Worm (Caenorhabditis elegans) whole organism, L2 larva: Measurements from ENCODE around the gene F42G4.7.
A peak's percentile ranks its signal among the peaks of the same experiment; 100 is the strongest.
"Not testable (repeated sequence)": the region's sequence is repeated elsewhere in the genome, so short reads cannot be mapped to it uniquely, and the experiment has no call there.

Experiments used
- C34F6.9 ChIP-seq: fragments of 150-350 bp; optimal IDR thresholded peaks from 2 replicates; lab custom pipeline; 2014; ENCODE audit warnings: missing biosample characterization, missing genetic modification characterization
- F13H6.1 ChIP-seq: sonication (generic microtip); optimal IDR thresholded peaks from 2 replicates; lab custom pipeline; 2016; ENCODE audit warnings: missing genetic modification characterization, missing compliant biosample characterization
- R02D3.7 ChIP-seq: fragments of 150-350 bp; optimal IDR thresholded peaks from 2 replicates; lab custom pipeline; 2014; ENCODE audit warnings: missing biosample characterization, missing genetic modification characterization
- Y55F3AM.14 ChIP-seq: fragments of 200-800 bp; sonication (Bioruptor generic); optimal IDR thresholded peaks from 2 replicates; lab custom pipeline; 2018; ENCODE audit warnings: mild to moderate bottlenecking, missing genetic modification characterization, missing compliant biosample characterization
- ZK546.5 ChIP-seq: sonication (generic microtip); optimal IDR thresholded peaks from 2 replicates; lab custom pipeline; 2017; ENCODE audit warnings: missing biosample characterization, missing genetic modification characterization
- alr-1 ChIP-seq: fragments of 150-350 bp; optimal IDR thresholded peaks from 2 replicates; lab custom pipeline; 2014; ENCODE audit warnings: missing biosample characterization, missing genetic modification characterization
- blmp-1 ChIP-seq: sonication (generic microtip); optimal IDR thresholded peaks from 2 replicates; lab custom pipeline; 2017; ENCODE audit warnings: missing genetic modification characterization, mild to moderate bottlenecking, missing compliant biosample characterization, antibody characterized with exemption, moderate library complexity; ENCODE audit not compliant: insufficient read depth
- ceh-16 ChIP-seq: fragments of 150-350 bp; optimal IDR thresholded peaks from 2 replicates; lab custom pipeline; 2014; ENCODE audit warnings: missing biosample characterization, missing genetic modification characterization
- ceh-82 ChIP-seq: fragments of 150-350 bp; optimal IDR thresholded peaks from 2 replicates; lab custom pipeline; 2014; ENCODE audit warnings: missing biosample characterization, missing genetic modification characterization
- crh-2 ChIP-seq: sonication (generic microtip); optimal IDR thresholded peaks from 2 replicates; lab custom pipeline; 2017; ENCODE audit warnings: missing biosample characterization, missing genetic modification characterization
- dmd-4 ChIP-seq: sonication (generic microtip); optimal IDR thresholded peaks from 2 replicates; lab custom pipeline; 2017; ENCODE audit warnings: missing biosample characterization, missing genetic modification characterization
- egl-27 ChIP-seq: sonication (generic microtip); optimal IDR thresholded peaks from 3 replicates; lab custom pipeline; 2017; ENCODE audit warnings: missing biosample characterization, missing genetic modification reagents, missing genetic modification characterization
- elt-3 ChIP-seq: sonication (generic microtip); optimal IDR thresholded peaks from 2 replicates; lab custom pipeline; 2017; ENCODE audit warnings: missing biosample characterization, missing genetic modification characterization
- fos-1 ChIP-seq: fragments of 150-350 bp; optimal IDR thresholded peaks from 2 replicates; lab custom pipeline; 2014; ENCODE audit warnings: missing biosample characterization, missing genetic modification characterization
- lin-13 ChIP-seq: fragments of 150-350 bp; optimal IDR thresholded peaks from 2 replicates; lab custom pipeline; 2014; ENCODE audit warnings: missing biosample characterization, missing genetic modification reagents, missing genetic modification characterization
- lin-39 ChIP-seq: fragments of 150-350 bp; optimal IDR thresholded peaks from 2 replicates; lab custom pipeline; 2014; ENCODE audit warnings: missing biosample characterization, missing genetic modification reagents, missing genetic modification characterization
- lsy-2 ChIP-seq, 2 experiments: fragments of 150-350 bp in 1 of 2; sonication (generic microtip) in 1 of 2; optimal IDR thresholded peaks; 2 replicates each; lab custom pipeline; 2014 to 2017; ENCODE audit warnings: missing biosample characterization in 2 of 2, missing genetic modification characterization in 2 of 2
- mbf-1 ChIP-seq: sonication (generic microtip); optimal IDR thresholded peaks from 2 replicates; lab custom pipeline; 2017; ENCODE audit warnings: missing biosample characterization, missing genetic modification characterization
- mdl-1 ChIP-seq, 2 experiments: fragments of 150-350 bp in 1 of 2; sonication (generic microtip) in 1 of 2; optimal IDR thresholded peaks; 2 replicates each; lab custom pipeline; 2017; ENCODE audit warnings: missing biosample characterization in 2 of 2, missing genetic modification characterization in 2 of 2
- nhr-10 ChIP-seq: sonication (generic microtip); optimal IDR thresholded peaks from 2 replicates; lab custom pipeline; 2017; ENCODE audit warnings: missing biosample characterization, missing genetic modification characterization
- nhr-11 ChIP-seq: fragments of 150-350 bp; optimal IDR thresholded peaks from 2 replicates; lab custom pipeline; 2014; ENCODE audit warnings: missing biosample characterization, missing genetic modification characterization
- nhr-12 ChIP-seq: fragments of 150-350 bp; optimal IDR thresholded peaks from 2 replicates; lab custom pipeline; 2014; ENCODE audit warnings: missing biosample characterization, missing genetic modification characterization
- nhr-129 ChIP-seq: fragments of 150-350 bp; optimal IDR thresholded peaks from 2 replicates; lab custom pipeline; 2014; ENCODE audit warnings: missing biosample characterization, missing genetic modification characterization
- nhr-21 ChIP-seq: fragments of 150-350 bp; optimal IDR thresholded peaks from 2 replicates; lab custom pipeline; 2014; ENCODE audit warnings: missing biosample characterization, missing genetic modification characterization
- nhr-23 ChIP-seq: fragments of 150-350 bp; optimal IDR thresholded peaks from 2 replicates; lab custom pipeline; 2014; ENCODE audit warnings: missing biosample characterization, missing genetic modification reagents, missing genetic modification characterization
- nhr-237 ChIP-seq: fragments of 150-350 bp; optimal IDR thresholded peaks from 2 replicates; lab custom pipeline; 2014; ENCODE audit warnings: missing biosample characterization, missing genetic modification characterization
- nhr-25 ChIP-seq: fragments of 150-350 bp; sonication (generic microtip); optimal IDR thresholded peaks from 3 replicates; lab custom pipeline; 2014; ENCODE audit warnings: missing biosample characterization, missing genetic modification characterization
- nhr-6 ChIP-seq: fragments of 150-350 bp; optimal IDR thresholded peaks from 2 replicates; lab custom pipeline; 2014; ENCODE audit warnings: missing biosample characterization, missing genetic modification characterization
- nhr-77 ChIP-seq: fragments of 150-350 bp; optimal IDR thresholded peaks from 2 replicates; lab custom pipeline; 2014; ENCODE audit warnings: missing biosample characterization, missing genetic modification characterization
- peb-1 ChIP-seq: fragments of 150-350 bp; optimal IDR thresholded peaks from 2 replicates; lab custom pipeline; 2014; ENCODE audit warnings: missing biosample characterization, missing genetic modification characterization
- sem-4 ChIP-seq: fragments of 150-350 bp; optimal IDR thresholded peaks from 2 replicates; lab custom pipeline; 2014; ENCODE audit warnings: missing biosample characterization, missing genetic modification reagents, missing genetic modification characterization
- skn-1 ChIP-seq: sonication (generic microtip); optimal IDR thresholded peaks from 2 replicates; lab custom pipeline; 2017; ENCODE audit warnings: missing biosample characterization, missing genetic modification characterization
- sma-9 ChIP-seq, 2 experiments: fragments of 150-350 bp in 1 of 2; sonication (generic microtip) in 1 of 2; optimal IDR thresholded peaks; 2 replicates each; lab custom pipeline; 2014 to 2016; ENCODE audit warnings: missing genetic modification characterization in 2 of 2, mild to moderate bottlenecking in 1 of 2, missing biosample characterization in 1 of 2, missing compliant biosample characterization in 1 of 2, missing genetic modification reagents in 1 of 2, moderate library complexity in 1 of 2
- snpc-4 ChIP-seq: fragments of 150-350 bp; optimal IDR thresholded peaks from 2 replicates; lab custom pipeline; 2014; ENCODE audit warnings: missing biosample characterization, missing genetic modification characterization
- unc-55 ChIP-seq: fragments of 150-350 bp; sonication (generic microtip); optimal IDR thresholded peaks from 3 replicates; lab custom pipeline; 2014; ENCODE audit warnings: missing biosample characterization, missing genetic modification reagents, missing genetic modification characterization
- unc-62 ChIP-seq: fragments of 150-350 bp; optimal IDR thresholded peaks from 2 replicates; lab custom pipeline; 2014; ENCODE audit warnings: missing biosample characterization, missing genetic modification reagents, missing genetic modification characterization
- zag-1 ChIP-seq: fragments of 150-350 bp; optimal IDR thresholded peaks from 2 replicates; lab custom pipeline; 2014; ENCODE audit warnings: missing biosample characterization, missing genetic modification characterization
- ztf-1 ChIP-seq: fragments of 200-800 bp; sonication (Bioruptor generic); conservative IDR thresholded peaks from 2 replicates; pipeline ENCODE4 v1.3.6; 2022; ENCODE audit warnings: missing genetic modification characterization, missing compliant biosample characterization
- ztf-4 ChIP-seq: fragments of 150-350 bp; optimal IDR thresholded peaks from 2 replicates; lab custom pipeline; 2014; ENCODE audit warnings: missing biosample characterization, missing genetic modification characterization

F42G4.7 gene

DNA sequence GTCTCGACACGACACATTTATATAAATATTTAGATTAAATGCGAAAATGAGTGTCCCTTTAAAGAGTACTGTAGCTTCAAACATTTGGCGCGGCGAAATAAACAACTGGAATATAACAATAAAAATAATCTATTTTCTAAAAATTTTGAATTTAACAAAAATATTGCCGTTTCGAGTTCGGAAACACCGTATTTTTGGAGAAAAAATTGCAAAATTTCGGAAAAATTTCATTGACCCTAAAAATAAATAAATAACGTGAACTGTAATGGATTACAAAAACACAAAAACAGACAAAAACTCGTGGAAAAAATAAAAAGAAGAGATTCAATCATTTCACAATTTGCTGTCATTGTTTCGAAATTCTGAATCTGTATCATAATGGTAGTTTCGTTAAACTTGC, 519 bp upstream of the F42G4.7 start, which contains the start of gene F42G4.2:
Gene F42G4.2 (plus strand): TSS at position 301 of the 400 bp plus-strand sequence.
- not testable (repeated sequence) for TF ChIP-seq ZK546.5 (tag; lab: Kevin White, UChicago); F13H6.1 (tag; lab: Kevin White, UChicago); nhr-25

- TF ChIP-seq ZK546.5, nhr-12, lin-39 (tag; lab: Kevin White, UChicago): not testable (repeated sequence)
These were observed 3.5 kb downstream of the F42G4.7 start, which contains the start of gene puf-6 for ce11 chrII:13043433-13044054. Gene puf-6, minus strand, starts transcription at chrII:13043445.

ce11 chrII:13036717-13037116, 10.4 kb downstream of the F42G4.7 start, which contains the start of gene F18A11.3:
Gene F18A11.3, minus strand, starts transcription at chrII:13036841.
- no peak for TF ChIP-seq nhr-23
- TF ChIP-seq nhr-129 (tag; lab: Kevin White, UChicago), result peak; percentile 31
- peak; percentile 6 for TF ChIP-seq unc-55 (GFP tag; lab: Kevin White, UChicago)
- TF ChIP-seq lsy-2 (tag; optimal IDR thresholded peaks at IDR 0.05; lab: Kevin White, UChicago), result peak in 1 of 2 experiments; percentile 28
- no peak for TF ChIP-seq nhr-6 (tag; lab: Kevin White, UChicago)
- no peak for TF ChIP-seq nhr-12 (tag; lab: Kevin White, UChicago)
- TF ChIP-seq C34F6.9 (tag; lab: Kevin White, UChicago), result peak; percentile 57
- no peak for TF ChIP-seq ceh-16 (tag; lab: Kevin White, UChicago)
- peak; percentile 45 for TF ChIP-seq crh-2 (tag; lab: Kevin White, UChicago)

ce11 chrII:13031649-13032191, 15.4 kb downstream of the F42G4.7 start, which contains the start of gene F18A11.2:
Gene F18A11.2, plus strand, starts transcription at chrII:13031699.
- TF ChIP-seq egl-27, nhr-6, C34F6.9 (tag; lab: Kevin White, UChicago): not testable (repeated sequence)

DNA sequence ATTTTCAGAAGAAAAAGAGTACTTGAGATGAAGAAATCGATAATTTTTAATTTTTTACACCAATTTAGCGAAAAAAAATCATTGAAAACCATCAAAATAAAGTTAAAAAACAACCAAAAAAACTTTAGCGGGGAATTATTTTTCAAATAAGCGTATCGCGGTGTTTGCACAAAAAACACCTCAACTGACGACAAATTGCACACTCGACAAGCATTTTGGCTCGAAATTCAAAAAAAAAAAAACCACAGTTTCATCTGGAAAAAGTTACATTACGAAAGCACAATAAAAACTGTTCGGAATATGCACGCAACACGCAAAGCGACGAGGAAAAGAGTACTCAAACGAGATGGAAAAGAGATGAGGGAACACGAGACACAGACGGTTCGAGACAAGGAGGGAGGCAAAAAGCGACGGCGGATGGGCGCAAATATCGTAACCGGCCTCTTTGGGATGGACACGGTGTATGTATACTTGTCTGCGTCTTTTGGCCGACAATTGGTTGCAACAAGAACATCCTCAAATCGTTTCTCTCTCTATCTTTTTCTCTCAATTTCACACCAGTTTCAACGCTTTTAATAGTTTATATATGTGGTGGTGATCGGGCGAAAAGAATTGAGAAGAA, 16.4 kb downstream of the F42G4.7 start:
- TF ChIP-seq sma-9 (GFP tag; optimal IDR thresholded peaks at IDR 0.05; lab: Kevin White, UChicago), result peak; percentile 53
- TF ChIP-seq sma-9 (tag; optimal IDR thresholded peaks at IDR 0.05; lab: Kevin White, UChicago), result no peak
- TF ChIP-seq lin-39 (tag; lab: Kevin White, UChicago), result no peak
- TF ChIP-seq R02D3.7 (tag; lab: Kevin White, UChicago), result no peak
- TF ChIP-seq nhr-6 (tag; lab: Kevin White, UChicago), result no peak
- no peak for TF ChIP-seq lin-13 (GFP tag; lab: Kevin White, UChicago)
- peak; percentile 20 for TF ChIP-seq skn-1
- no peak for TF ChIP-seq snpc-4 (tag; lab: Kevin White, UChicago)
- TF ChIP-seq peb-1, result no peak
- TF ChIP-seq egl-27 (tag; lab: Kevin White, UChicago), result peak; percentile 12
- peak in 1 of 2 experiments; percentile 65 for TF ChIP-seq lsy-2 (tag; optimal IDR thresholded peaks at IDR 0.05; lab: Kevin White, UChicago)
- peak; percentile 70 for TF ChIP-seq nhr-129 (tag; lab: Kevin White, UChicago)
- TF ChIP-seq mdl-1 (tag; optimal IDR thresholded peaks at IDR 0.05; lab: Kevin White, UChicago), result peak in 1 of 2 experiments; percentile 6
- TF ChIP-seq nhr-25, result peak; percentile 74
- TF ChIP-seq elt-3, result no peak
- no peak for TF ChIP-seq Y55F3AM.14 (GFP tag; lab: Kevin White, UChicago)
- TF ChIP-seq nhr-21, result peak; percentile 46
- TF ChIP-seq unc-55 (GFP tag; lab: Kevin White, UChicago), result peak; percentile 44
- peak; percentile 47 for TF ChIP-seq sem-4 (tag; lab: Kevin White, UChicago)
- no peak for TF ChIP-seq nhr-77 (tag; lab: Kevin White, UChicago)
- TF ChIP-seq alr-1, result no peak
- TF ChIP-seq blmp-1, result peak; percentile 66
- no peak for TF ChIP-seq ceh-82
- peak; percentile 66 for TF ChIP-seq fos-1 (tag; lab: Kevin White, UChicago)
- no peak for TF ChIP-seq nhr-237 (tag; lab: Kevin White, UChicago)
- no peak for TF ChIP-seq dmd-4
- TF ChIP-seq nhr-11, result no peak
- no peak for TF ChIP-seq ztf-4
- no peak for TF ChIP-seq zag-1 (tag; lab: Kevin White, UChicago)
- no peak for TF ChIP-seq nhr-12 (tag; lab: Kevin White, UChicago)
- TF ChIP-seq ztf-1 (GFP tag; lab: Robert Waterston, UW), result no peak
- TF ChIP-seq C34F6.9 (tag; lab: Kevin White, UChicago), result peak; percentile 58
- no peak for TF ChIP-seq nhr-10 (tag; lab: Kevin White, UChicago)
- no peak for TF ChIP-seq mbf-1 (tag; lab: Kevin White, UChicago)
- no peak for TF ChIP-seq unc-62
